Worm (Caenorhabditis elegans) whole organism, mixed stage, embryonic: ENCODE data around the gene ins-39.

Source experiments
- blmp-1 ChIP-seq: fragments of 150-350 bp; optimal IDR thresholded peaks from 2 replicates; lab custom pipeline; 2014; ENCODE audit warnings: missing biosample characterization, missing genetic modification characterization
- ceh-39 ChIP-seq: fragments of 150-350 bp; optimal IDR thresholded peaks from 2 replicates; lab custom pipeline; 2014; ENCODE audit warnings: missing biosample characterization, missing genetic modification characterization
- ceh-83 ChIP-seq: fragments of 200-800 bp; sonication (Bioruptor generic); optimal IDR thresholded peaks from 2 replicates; lab custom pipeline; 2018; ENCODE audit warnings: mild to moderate bottlenecking, missing genetic modification characterization, missing compliant biosample characterization
- drap-1 ChIP-seq: fragments of 200-800 bp; sonication (Bioruptor generic); optimal IDR thresholded peaks from 3 replicates; lab custom pipeline; 2018; ENCODE audit warnings: mild to moderate bottlenecking, missing genetic modification characterization, missing compliant biosample characterization
- elt-3 ChIP-seq: fragments of 150-350 bp; optimal IDR thresholded peaks from 2 replicates; lab custom pipeline; 2014; ENCODE audit warnings: missing biosample characterization, missing genetic modification characterization
- nhr-12 ChIP-seq: fragments of 150-350 bp; optimal IDR thresholded peaks from 2 replicates; lab custom pipeline; 2014; ENCODE audit warnings: missing biosample characterization, missing genetic modification characterization
- nhr-237 ChIP-seq: fragments of 150-350 bp; optimal IDR thresholded peaks from 2 replicates; lab custom pipeline; 2014; ENCODE audit warnings: missing biosample characterization, missing genetic modification characterization
- nhr-28 ChIP-seq: fragments of 150-350 bp; optimal IDR thresholded peaks from 2 replicates; lab custom pipeline; 2014; ENCODE audit warnings: missing biosample characterization, missing genetic modification characterization
- nhr-76 ChIP-seq: sonication (generic microtip); optimal IDR thresholded peaks from 2 replicates; lab custom pipeline; 2017; ENCODE audit warnings: missing biosample characterization, missing genetic modification characterization
- snpc-4 ChIP-seq: fragments of 150-350 bp; optimal IDR thresholded peaks from 2 replicates; lab custom pipeline; 2014; ENCODE audit warnings: missing biosample characterization, missing genetic modification characterization
- tbx-8 ChIP-seq: fragments of 200-800 bp; sonication (Bioruptor generic); optimal IDR thresholded peaks from 2 replicates; lab custom pipeline; 2018; ENCODE audit warnings: mild to moderate bottlenecking, missing genetic modification characterization, moderate library complexity, missing compliant biosample characterization
- ztf-11 ChIP-seq: fragments of 150-350 bp; optimal IDR thresholded peaks from 2 replicates; lab custom pipeline; 2014; ENCODE audit warnings: missing biosample characterization, missing genetic modification characterization

DNA sequence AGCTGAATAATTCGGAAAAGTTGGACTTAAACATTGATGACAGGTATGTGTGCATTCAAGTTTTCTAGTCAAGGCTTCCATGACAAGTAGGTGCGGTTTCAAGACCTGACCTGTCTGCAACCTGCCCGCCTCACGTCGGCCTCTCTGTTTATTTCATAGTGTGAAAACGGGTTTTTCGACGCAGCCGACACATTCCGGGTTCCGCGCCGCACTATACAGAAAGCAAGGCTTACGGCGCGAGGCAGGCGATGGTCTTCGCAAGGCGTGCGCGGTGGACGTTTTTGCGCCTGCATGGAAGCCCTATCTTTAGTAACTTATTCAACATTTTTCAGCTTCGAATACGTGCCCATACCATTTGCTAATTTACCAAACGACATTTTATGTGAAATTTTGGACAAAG is 28.2 kb upstream of the ins-39 start:
- TF ChIP-seq nhr-12, result no peak
- no peak for TF ChIP-seq blmp-1 (tag; lab: Kevin White, UChicago)
- no peak for TF ChIP-seq ztf-11 (tag; lab: Kevin White, UChicago)
- TF ChIP-seq elt-3 (tag; lab: Kevin White, UChicago), result no peak
- no peak for TF ChIP-seq snpc-4 (tag; lab: Kevin White, UChicago)
- TF ChIP-seq ceh-83 (GFP tag; lab: Kevin White, UChicago), result no peak
- no peak for TF ChIP-seq tbx-8 (GFP tag; lab: Kevin White, UChicago)
- TF ChIP-seq ceh-39, result no peak
- no peak for TF ChIP-seq nhr-28 (tag; lab: Kevin White, UChicago)
- TF ChIP-seq nhr-76, result no peak
- no peak for TF ChIP-seq drap-1
- TF ChIP-seq nhr-237 (tag; lab: Kevin White, UChicago), result no peak
